Worm (Caenorhabditis elegans) whole organism, L4 larva: ENCODE results near the gene ceh-92.

Experiments used
- D1046.2 ChIP-seq: fragments of 200-800 bp; sonication (Bioruptor generic); IDR thresholded peaks from 2 replicates; pipeline ENCODE4 v1.3.6; 2022; ENCODE audit warnings: missing genetic modification characterization, missing compliant biosample characterization
- F26F4.8 ChIP-seq: fragments of 200-800 bp; sonication (Bioruptor generic); conservative IDR thresholded peaks from 2 replicates; pipeline ENCODE4 v1.3.6; 2022; ENCODE audit warnings: missing genetic modification characterization, missing compliant biosample characterization
- F49E8.2 ChIP-seq: sonication (generic microtip); optimal IDR thresholded peaks from 2 replicates; lab custom pipeline; 2016; ENCODE audit warnings: missing compliant biosample characterization, mild to moderate bottlenecking, missing genetic modification characterization, borderline replicate concordance
- T20F7.1 ChIP-seq: fragments of 200-800 bp; sonication (Bioruptor generic); optimal IDR thresholded peaks from 2 replicates; lab custom pipeline; 2018; ENCODE audit warnings: mild to moderate bottlenecking, missing genetic modification characterization, missing compliant biosample characterization
- Y75B8A.6 ChIP-seq: fragments of 200-800 bp; sonication (Bioruptor generic); IDR thresholded peaks from 2 replicates; pipeline ENCODE4 v1.3.6; 2022; ENCODE audit warnings: missing genetic modification reagents, missing genetic modification characterization, missing compliant biosample characterization
- ZK337.2 ChIP-seq: fragments of 200-800 bp; sonication (Bioruptor generic); IDR thresholded peaks from 2 replicates; pipeline ENCODE4 v1.3.6; 2022; ENCODE audit warnings: missing genetic modification reagents, missing genetic modification characterization, missing compliant biosample characterization
- ZK546.5 ChIP-seq, 2 experiments: sonication (generic microtip); optimal IDR thresholded peaks; 2 replicates each; lab custom pipeline; 2017; ENCODE audit warnings: missing biosample characterization in 2 of 2, missing genetic modification characterization in 2 of 2
- ceh-20 ChIP-seq: fragments of 200-800 bp; sonication (Bioruptor generic); IDR thresholded peaks from 2 replicates; pipeline ENCODE4 v1.3.6; 2022; ENCODE audit warnings: missing genetic modification reagents, missing genetic modification characterization, missing compliant biosample characterization
- ceh-28 ChIP-seq: fragments of 150-350 bp; optimal IDR thresholded peaks from 2 replicates; lab custom pipeline; 2014; ENCODE audit warnings: missing biosample characterization, missing genetic modification reagents, missing genetic modification characterization
- daf-16 ChIP-seq, 3 experiments: sonication (generic microtip); optimal IDR thresholded peaks; 2 replicates each; lab custom pipeline; 2016 to 2017; ENCODE audit warnings: missing genetic modification characterization in 3 of 3, missing genetic modification reagents in 3 of 3, mild to moderate bottlenecking in 2 of 3, missing compliant biosample characterization in 2 of 3, missing biosample characterization in 1 of 3, moderate library complexity in 1 of 3
- dmd-6 ChIP-seq: fragments of 200-800 bp; sonication (Bioruptor generic); IDR thresholded peaks from 2 replicates; pipeline ENCODE4 v1.3.6; 2022; ENCODE audit warnings: missing genetic modification reagents, missing genetic modification characterization, missing compliant biosample characterization
- dmd-9 ChIP-seq: fragments of 200-800 bp; sonication (Bioruptor generic); IDR thresholded peaks from 2 replicates; pipeline ENCODE4 v1.3.6; 2022; ENCODE audit warnings: missing genetic modification reagents, missing genetic modification characterization, missing compliant biosample characterization
- duxl-1 ChIP-seq: sonication (generic microtip); optimal IDR thresholded peaks from 2 replicates; lab custom pipeline; 2016; ENCODE audit warnings: mild to moderate bottlenecking, missing genetic modification characterization, moderate library complexity, missing compliant biosample characterization; ENCODE audit not compliant: poor library complexity
- dve-1 ChIP-seq: sonication (generic microtip); optimal IDR thresholded peaks from 2 replicates; lab custom pipeline; 2017; ENCODE audit warnings: antibody characterized with exemption, mild to moderate bottlenecking, missing genetic modification characterization, missing compliant biosample characterization; ENCODE audit not compliant: insufficient read depth
- fkh-10 ChIP-seq: fragments of 150-350 bp; optimal IDR thresholded peaks from 2 replicates; lab custom pipeline; 2014; ENCODE audit warnings: missing biosample characterization, missing genetic modification reagents, missing genetic modification characterization
- hif-1 ChIP-seq, 2 experiments: sonication (generic microtip); optimal IDR thresholded peaks; 2 replicates each; lab custom pipeline; 2016 to 2017; ENCODE audit warnings: missing compliant biosample characterization in 2 of 2, missing genetic modification characterization in 2 of 2, missing genetic modification reagents in 2 of 2, missing genotype in 2 of 2, mild to moderate bottlenecking in 1 of 2
- hlh-30 ChIP-seq: sonication (generic microtip); optimal IDR thresholded peaks from 2 replicates; lab custom pipeline; 2017; ENCODE audit warnings: antibody characterized with exemption, mild to moderate bottlenecking, missing genetic modification characterization, missing compliant biosample characterization; ENCODE audit not compliant: insufficient read depth
- lin-15B ChIP-seq: fragments of 150-350 bp; sonication (generic microtip); optimal IDR thresholded peaks from 3 replicates; lab custom pipeline; 2014; ENCODE audit warnings: missing biosample characterization, missing genetic modification characterization
- lin-38 ChIP-seq: fragments of 200-800 bp; sonication (Bioruptor generic); IDR thresholded peaks from 2 replicates; pipeline ENCODE4 v1.3.6; 2022; ENCODE audit warnings: missing genetic modification reagents, missing genetic modification characterization, missing compliant biosample characterization
- lsy-2 ChIP-seq, 2 experiments: fragments of 150-350 bp in 1 of 2; sonication (generic microtip) in 1 of 2; optimal IDR thresholded peaks; 2 replicates each; lab custom pipeline; 2014 to 2017; ENCODE audit warnings: missing biosample characterization in 2 of 2, missing genetic modification characterization in 2 of 2
- madf-5 ChIP-seq, 2 experiments: fragments of 200-800 bp; sonication (Bioruptor generic); IDR thresholded peaks; 2 replicates each; pipeline ENCODE4 v1.3.6; 2022; ENCODE audit warnings: missing compliant biosample characterization in 2 of 2, missing genetic modification characterization in 2 of 2
- madf-9 ChIP-seq: fragments of 200-800 bp; sonication (Bioruptor generic); conservative IDR thresholded peaks from 2 replicates; pipeline ENCODE4 v1.3.6; 2022; ENCODE audit warnings: missing genetic modification reagents, missing genetic modification characterization, missing compliant biosample characterization
- mdl-1 ChIP-seq, 2 experiments: fragments of 150-350 bp in 1 of 2; sonication (generic microtip) in 1 of 2; optimal IDR thresholded peaks; 2 replicates each; lab custom pipeline; 2014 to 2017; ENCODE audit warnings: missing biosample characterization in 2 of 2, missing genetic modification characterization in 2 of 2
- mes-2 ChIP-seq: sonication (generic microtip); optimal IDR thresholded peaks from 2 replicates; lab custom pipeline; 2016; ENCODE audit warnings: missing genotype, mild to moderate bottlenecking, missing genetic modification characterization, missing compliant biosample characterization; ENCODE audit not compliant: poor library complexity, severe bottlenecking
- mxl-3 ChIP-seq: fragments of 200-800 bp; sonication (Bioruptor generic); optimal IDR thresholded peaks from 2 replicates; lab custom pipeline; 2018; ENCODE audit warnings: mild to moderate bottlenecking, missing genetic modification characterization, missing compliant biosample characterization
- nhr-11 ChIP-seq: fragments of 150-350 bp; optimal IDR thresholded peaks from 2 replicates; lab custom pipeline; 2014; ENCODE audit warnings: missing biosample characterization, missing genetic modification characterization
- nhr-25 ChIP-seq: sonication (generic microtip); optimal IDR thresholded peaks from 2 replicates; lab custom pipeline; 2017; ENCODE audit warnings: missing genetic modification characterization, mild to moderate bottlenecking, missing compliant biosample characterization, antibody characterized with exemption, moderate library complexity, borderline replicate concordance; ENCODE audit not compliant: insufficient read depth
- nhr-28 ChIP-seq: fragments of 150-350 bp; optimal IDR thresholded peaks from 2 replicates; lab custom pipeline; 2014; ENCODE audit warnings: missing biosample characterization, missing genetic modification characterization
- nhr-6 ChIP-seq: fragments of 150-350 bp; optimal IDR thresholded peaks from 2 replicates; lab custom pipeline; 2014; ENCODE audit warnings: missing biosample characterization, missing genetic modification characterization
- php-3 ChIP-seq: fragments of 200-800 bp; sonication (Bioruptor generic); IDR thresholded peaks from 2 replicates; pipeline ENCODE4 v1.3.6; 2022; ENCODE audit warnings: missing genetic modification reagents, missing genetic modification characterization, missing compliant biosample characterization
- saeg-2 ChIP-seq: fragments of 200-800 bp; sonication (Bioruptor generic); IDR thresholded peaks from 2 replicates; pipeline ENCODE4 v1.3.6; 2022; ENCODE audit warnings: missing genetic modification reagents, missing genetic modification characterization, missing compliant biosample characterization
- set-16 ChIP-seq: fragments of 200-800 bp; sonication (Bioruptor generic); IDR thresholded peaks from 2 replicates; pipeline ENCODE4 v1.3.6; 2022; ENCODE audit warnings: missing genetic modification reagents, missing genetic modification characterization, missing compliant biosample characterization
- snpc-1.2 ChIP-seq: fragments of 200-800 bp; sonication (Bioruptor generic); IDR thresholded peaks from 2 replicates; pipeline ENCODE4 v1.3.6; 2022; ENCODE audit warnings: missing genetic modification reagents, missing genetic modification characterization, missing compliant biosample characterization
- unc-130 ChIP-seq: sonication (generic microtip); optimal IDR thresholded peaks from 2 replicates; lab custom pipeline; 2016; ENCODE audit warnings: missing genetic modification reagents, missing genetic modification characterization, missing compliant biosample characterization
- zag-1 ChIP-seq: fragments of 150-350 bp; optimal IDR thresholded peaks from 2 replicates; lab custom pipeline; 2014; ENCODE audit warnings: missing biosample characterization, missing genetic modification characterization

Gene ceh-92

DNA sequence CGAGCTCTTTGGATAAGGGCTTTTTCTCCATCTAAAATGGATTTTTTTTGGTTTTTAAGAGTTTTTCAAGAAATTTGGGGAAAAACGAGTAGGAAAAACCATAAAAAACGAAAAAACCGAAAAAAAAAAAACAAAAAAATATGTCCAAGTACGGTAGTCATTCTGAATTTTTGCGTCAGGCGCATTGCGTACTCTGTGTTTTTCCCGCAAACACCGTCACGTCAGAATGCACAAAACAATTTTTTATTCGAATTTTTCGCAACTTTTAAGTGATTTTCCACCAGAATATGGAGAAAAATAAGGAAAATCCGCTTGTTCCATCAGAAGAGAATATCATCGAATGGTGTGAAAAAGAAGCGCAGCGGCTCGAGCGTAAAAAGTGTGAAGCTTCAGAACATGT lies at the start of gene ceh-92, which contains the start of gene Y66D12A.6:
Gene ceh-92, plus strand, starts transcription at position 229 of the 400 bp plus-strand sequence.
Gene Y66D12A.6, minus strand, starts transcription at position 31 of the 400 bp plus-strand sequence.
- TF ChIP-seq unc-130 (GFP tag; lab: Kevin White, UChicago): peak; percentile 16
- no peak for TF ChIP-seq nhr-11 (tag; lab: Kevin White, UChicago)
- peak; percentile 57 for TF ChIP-seq lin-38
- peak; percentile 10 for TF ChIP-seq F49E8.2 (tag; lab: Kevin White, UChicago)
- peak; percentile 49; the same call in 1 of the 2 replicates for TF ChIP-seq snpc-1.2 (GFP tag; lab: Robert Waterston, UW)

- 0 out of 2 replicates have a peak, but pooled peaks have one; percentile 12 for TF ChIP-seq php-3 (GFP tag; lab: Robert Waterston, UW)
- TF ChIP-seq mdl-1 (tag; optimal IDR thresholded peaks at IDR 0.05; lab: Kevin White, UChicago): no peak
Measured at ce11 chrIII:11534624-11535079, 46.7 kb upstream of the ceh-92 start, which contains the start of gene nrps-1. Gene nrps-1, plus strand, starts transcription at chrIII:11534674.

DNA sequence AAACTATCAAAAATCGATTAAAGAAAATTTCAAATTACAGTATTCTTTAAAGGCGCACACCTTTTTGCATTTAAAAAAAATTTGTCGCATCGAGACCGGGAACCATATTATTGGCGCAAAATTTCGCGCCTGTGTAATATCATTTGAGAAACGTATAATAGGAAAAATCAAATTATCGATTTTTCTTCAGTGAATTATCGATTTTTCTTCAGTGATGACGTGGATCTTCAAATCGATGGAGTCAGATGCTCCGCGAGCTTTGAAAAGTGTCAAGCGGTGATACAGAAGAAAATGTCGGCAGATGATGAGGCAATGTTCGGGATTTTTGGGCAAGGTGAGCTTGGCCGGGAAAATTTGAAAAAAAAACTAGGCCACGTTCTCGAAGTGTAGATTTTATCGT lies 45.9 kb upstream of the ceh-92 start:
- no peak for TF ChIP-seq dmd-6 (GFP tag; lab: Robert Waterston, UW)
- peak; percentile 73 for TF ChIP-seq ceh-28 (tag; lab: Kevin White, UChicago)
- TF ChIP-seq madf-9 (GFP tag; lab: Robert Waterston, UW): 0 out of 2 replicates have a peak, but pooled peaks have one; percentile 5

DNA sequence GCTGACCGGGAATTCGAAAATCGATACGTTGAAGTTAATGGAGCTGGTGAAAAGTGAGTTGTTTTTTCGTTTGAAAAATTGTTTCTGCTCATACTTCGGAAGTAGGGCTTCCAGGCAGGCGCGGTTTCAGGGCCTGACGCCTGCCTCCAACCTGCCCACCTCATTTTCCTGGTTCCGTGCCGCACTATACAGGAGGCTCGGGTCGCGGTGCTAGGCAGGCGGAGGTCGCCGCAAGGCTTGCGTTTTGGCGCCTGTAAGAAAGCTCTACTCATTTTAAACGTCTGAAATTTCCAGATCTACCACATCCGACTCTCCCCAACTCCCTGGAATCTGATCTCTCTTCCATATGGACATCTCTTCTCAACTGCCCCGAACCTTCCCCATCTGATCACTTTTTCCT lies 36.5 kb upstream of the ceh-92 start:
- TF ChIP-seq ceh-28 (tag; lab: Kevin White, UChicago) (no peak), set-16 (GFP tag; lab: Robert Waterston, UW) (peak; percentile 84), zag-1 (no peak)

ce11 chrIII:11548070-11548469 lies 33.3 kb upstream of the ceh-92 start, which contains the start of gene Y66D12A.13:
Gene Y66D12A.13, plus strand, starts transcription at chrIII:11548370.
- peak; percentile 22 for TF ChIP-seq nhr-28 (tag; lab: Kevin White, UChicago)
- no peak for TF ChIP-seq daf-16 (GFP tag; optimal IDR thresholded peaks at IDR 0.05; lab: Kevin White, UChicago)
- TF ChIP-seq daf-16 (tag; optimal IDR thresholded peaks at IDR 0.05; lab: Kevin White, UChicago): peak; percentile 57
- TF ChIP-seq mxl-3 (GFP tag; lab: Kevin White, UChicago): no peak
- no peak for TF ChIP-seq madf-9 (GFP tag; lab: Robert Waterston, UW)
- TF ChIP-seq hif-1 (tag; optimal IDR thresholded peaks at IDR 0.05; lab: Kevin White, UChicago): no peak
- no peak for TF ChIP-seq nhr-6 (tag; lab: Kevin White, UChicago)
- peak; percentile 12 for TF ChIP-seq dve-1 (tag; lab: Kevin White, UChicago)

ce11 chrIII:11554701-11555111 lies 26.7 kb upstream of the ceh-92 start:
- TF ChIP-seq hlh-30 (tag; lab: Kevin White, UChicago) (peak; percentile 56), F26F4.8 (GFP tag; lab: Robert Waterston, UW) (no peak), saeg-2 (GFP tag; lab: Robert Waterston, UW) (no peak), daf-16 (GFP tag; optimal IDR thresholded peaks at IDR 0.05; lab: Kevin White, UChicago) (peak in 1 of 2 experiments; percentile 6), daf-16 (tag; optimal IDR thresholded peaks at IDR 0.05; lab: Kevin White, UChicago) (peak; percentile 24), F49E8.2 (tag; lab: Kevin White, UChicago) (peak; percentile 26), unc-130 (GFP tag; lab: Kevin White, UChicago) (peak; percentile 37), fkh-10 (GFP tag; lab: Kevin White, UChicago) (no peak), lin-38 (peak; percentile 68), lsy-2 (tag; optimal IDR thresholded peaks at IDR 0.05; lab: Kevin White, UChicago) (peak in 1 of 2 experiments; percentile 23), ceh-20 (GFP tag; lab: Robert Waterston, UW) (peak; percentile 53; the same call in 1 of the 2 replicates), nhr-28 (tag; lab: Kevin White, UChicago) (no peak), set-16 (GFP tag; lab: Robert Waterston, UW) (peak; percentile 43; the same call in 1 of the 2 replicates), ZK337.2 (GFP tag; lab: Robert Waterston, UW) (peak; percentile 65), dmd-6 (GFP tag; lab: Robert Waterston, UW) (peak; percentile 27; the same call in 1 of the 2 replicates), Y75B8A.6 (GFP tag; lab: Robert Waterston, UW) (no peak), mes-2 (tag; lab: Kevin White, UChicago) (peak; percentile 60), madf-5 (GFP tag; IDR thresholded peaks at IDR 0.05; lab: Robert Waterston, UW) (peak; percentile 69 to 84; a peak in 2 of 4 replicates), dmd-9 (GFP tag; lab: Robert Waterston, UW) (no peak), duxl-1 (peak; percentile 55), ZK546.5 (tag; optimal IDR thresholded peaks at IDR 0.05; lab: Kevin White, UChicago) (no peak), D1046.2 (GFP tag; lab: Robert Waterston, UW) (no peak), nhr-25 (tag; lab: Kevin White, UChicago) (no peak), lin-15B (tag; lab: Kevin White, UChicago) (no peak), T20F7.1 (no peak), dve-1 (tag; lab: Kevin White, UChicago) (peak; percentile 38)
